Fruit fly (Drosophila melanogaster) whole organism: ENCODE data around the gene CG3764.

Experiments used
- CG8478 ChIP-seq: fragments of >200 bp; optimal IDR thresholded peaks from 2 replicates; lab custom pipeline; 2018; ENCODE audit warnings: inconsistent platforms
- Dll ChIP-seq: fragments of >200 bp; optimal IDR thresholded peaks from 2 replicates; lab custom pipeline; 2017
- EcR ChIP-seq, 2 experiments: fragments of >200 bp; optimal IDR thresholded peaks; 2 replicates each; lab custom pipeline; 2017; ENCODE audit warnings: missing biosample characterization in 2 of 2, missing genetic modification characterization in 2 of 2, missing genetic modification reagents in 2 of 2
- pan ChIP-seq: fragments of >200 bp; optimal IDR thresholded peaks from 2 replicates; lab custom pipeline; 2017
- psq ChIP-seq: fragments of >200 bp; optimal IDR thresholded peaks from 2 replicates; lab custom pipeline; 2017

DNA sequence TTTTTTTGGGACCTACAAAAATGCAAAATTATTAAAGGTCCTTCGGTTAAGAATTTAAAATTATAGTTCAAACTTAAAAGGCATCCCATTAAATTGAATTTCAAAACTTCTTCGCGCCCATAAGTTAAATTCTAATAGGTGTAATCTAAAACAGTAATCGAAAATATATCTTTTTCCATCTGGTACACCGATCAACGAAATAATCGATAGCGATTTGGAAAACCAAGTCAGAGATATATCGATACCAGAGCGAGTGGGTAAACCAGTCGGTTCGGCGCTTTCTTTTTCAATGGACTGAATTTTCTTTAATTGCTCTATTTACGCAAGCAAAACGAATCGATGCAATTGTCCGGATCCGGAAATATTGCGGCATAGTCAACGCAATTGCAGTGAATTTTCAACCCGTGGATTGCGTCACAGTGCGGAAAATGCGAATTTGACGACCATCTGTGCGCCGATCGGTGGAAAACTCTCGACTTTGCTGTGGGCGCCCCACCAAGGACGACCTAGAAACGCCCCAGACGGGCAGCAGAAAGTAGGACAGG is 11.8 kb upstream of the CG3764 start, which contains the start of gene Fit2:
- no peak for TF ChIP-seq pan (lab: Kevin White, UChicago)
- no peak for TF ChIP-seq psq (lab: Kevin White, UChicago)
- no peak for TF ChIP-seq Dll (lab: Kevin White, UChicago)
- TF ChIP-seq CG8478, result no peak
- no peak for TF ChIP-seq EcR (GFP tag; optimal IDR thresholded peaks at IDR 0.05; lab: Kevin White, UChicago)
